Worm (Caenorhabditis elegans): ENCODE measurements around the gene F55C9.6.

- TF ChIP-seq ama-1 (optimal IDR thresholded peaks at IDR 0.05): no peak
- TF ChIP-seq dmd-6 (GFP tag; IDR thresholded peaks at IDR 0.05): no peak
- no peak for TF ChIP-seq jun-1 (tag; optimal IDR thresholded peaks at IDR 0.05)
These were observed 18.1 kb downstream of the F55C9.6 start for ce11 chrV:19278488-19278887.

Measured in whole organism, L4 larva.